Worm (Caenorhabditis elegans) whole organism, late embryonic: ENCODE measurements around the gene F46C5.9.

ENCODE experiments used
- C38D4.7 ChIP-seq: fragments of 200-800 bp; sonication (Bioruptor generic); optimal IDR thresholded peaks from 2 replicates; lab custom pipeline; 2018; ENCODE audit warnings: mild to moderate bottlenecking, missing genetic modification characterization, moderate library complexity, missing compliant biosample characterization
- K09A11.1 ChIP-seq: sonication (generic microtip); optimal IDR thresholded peaks from 2 replicates; lab custom pipeline; 2017; ENCODE audit warnings: antibody characterized with exemption, mild to moderate bottlenecking, missing genetic modification characterization, missing compliant biosample characterization; ENCODE audit not compliant: insufficient read depth
- Y22D7AL.16 ChIP-seq: sonication (generic microtip); optimal IDR thresholded peaks from 2 replicates; lab custom pipeline; 2016; ENCODE audit warnings: missing genetic modification characterization, missing compliant biosample characterization
- ama-1 ChIP-seq: fragments of 150-350 bp; optimal IDR thresholded peaks from 2 replicates; lab custom pipeline; 2014
- ceh-31 ChIP-seq: sonication (generic microtip); optimal IDR thresholded peaks from 2 replicates; lab custom pipeline; 2016; ENCODE audit warnings: missing genetic modification characterization, missing compliant biosample characterization
- ceh-34 ChIP-seq: sonication (generic microtip); optimal IDR thresholded peaks from 2 replicates; lab custom pipeline; 2016; ENCODE audit warnings: mild to moderate bottlenecking, missing genetic modification characterization, missing compliant biosample characterization
- ceh-48 ChIP-seq: sonication (generic microtip); optimal IDR thresholded peaks from 2 replicates; lab custom pipeline; 2016; ENCODE audit warnings: missing genetic modification characterization, inconsistent platforms, missing compliant biosample characterization
- ceh-9 ChIP-seq: sonication (generic microtip); optimal IDR thresholded peaks from 2 replicates; lab custom pipeline; 2016; ENCODE audit warnings: mild to moderate bottlenecking, missing genetic modification characterization, inconsistent platforms, missing compliant biosample characterization
- dmd-4 ChIP-seq: sonication (generic microtip); optimal IDR thresholded peaks from 2 replicates; lab custom pipeline; 2016; ENCODE audit warnings: borderline replicate concordance, missing genetic modification characterization, missing compliant biosample characterization
- dve-1 ChIP-seq: sonication (generic microtip); optimal IDR thresholded peaks from 2 replicates; lab custom pipeline; 2017; ENCODE audit warnings: antibody characterized with exemption, mild to moderate bottlenecking, missing genetic modification characterization, missing compliant biosample characterization
- elt-2 ChIP-seq: sonication (generic microtip); optimal IDR thresholded peaks from 2 replicates; lab custom pipeline; 2016; ENCODE audit warnings: missing genetic modification reagents, missing genetic modification characterization, missing compliant biosample characterization
- elt-4 ChIP-seq: sonication (generic microtip); optimal IDR thresholded peaks from 2 replicates; lab custom pipeline; 2016; ENCODE audit warnings: missing genetic modification characterization, missing compliant biosample characterization
- ets-4 ChIP-seq: sonication (generic microtip); optimal IDR thresholded peaks from 2 replicates; lab custom pipeline; 2016; ENCODE audit warnings: missing genetic modification characterization, missing compliant biosample characterization
- fax-1 ChIP-seq: sonication (generic microtip); optimal IDR thresholded peaks from 2 replicates; lab custom pipeline; 2016; ENCODE audit warnings: missing genotype, missing genetic modification characterization, missing compliant biosample characterization
- fkh-6 ChIP-seq: sonication (generic microtip); optimal IDR thresholded peaks from 2 replicates; lab custom pipeline; 2016; ENCODE audit warnings: missing genetic modification characterization, missing compliant biosample characterization
- gmeb-2 ChIP-seq: sonication (generic microtip); optimal IDR thresholded peaks from 2 replicates; lab custom pipeline; 2016; ENCODE audit warnings: missing genetic modification characterization, inconsistent platforms, missing compliant biosample characterization
- hlh-6 ChIP-seq: sonication (generic microtip); optimal IDR thresholded peaks from 2 replicates; lab custom pipeline; 2016; ENCODE audit warnings: missing genotype, missing genetic modification characterization, missing compliant biosample characterization
- lin-11 ChIP-seq: fragments of 200-800 bp; sonication (Bioruptor generic); optimal IDR thresholded peaks from 2 replicates; lab custom pipeline; 2018; ENCODE audit warnings: mild to moderate bottlenecking, missing genetic modification characterization, missing compliant biosample characterization
- madf-2 ChIP-seq: sonication (generic microtip); optimal IDR thresholded peaks from 2 replicates; lab custom pipeline; 2017; ENCODE audit warnings: missing genetic modification characterization, missing compliant biosample characterization
- mec-3 ChIP-seq: sonication (generic microtip); optimal IDR thresholded peaks from 2 replicates; lab custom pipeline; 2016; ENCODE audit warnings: borderline replicate concordance, missing genetic modification characterization, missing compliant biosample characterization
- nfya-1 ChIP-seq: sonication (generic microtip); optimal IDR thresholded peaks from 2 replicates; lab custom pipeline; 2017; ENCODE audit warnings: missing genetic modification characterization, mild to moderate bottlenecking, missing compliant biosample characterization, antibody characterized with exemption, moderate library complexity
- nhr-232 ChIP-seq: sonication (generic microtip); optimal IDR thresholded peaks from 2 replicates; lab custom pipeline; 2016; ENCODE audit warnings: missing genetic modification characterization, missing compliant biosample characterization
- odd-2 ChIP-seq: sonication (generic microtip); optimal IDR thresholded peaks from 2 replicates; lab custom pipeline; 2017; ENCODE audit warnings: antibody characterized with exemption, mild to moderate bottlenecking, missing genetic modification characterization, missing compliant biosample characterization
- pag-3 ChIP-seq: sonication (generic microtip); optimal IDR thresholded peaks from 2 replicates; lab custom pipeline; 2016; ENCODE audit warnings: missing compliant biosample characterization, missing genetic modification characterization, borderline replicate concordance
- pat-9 ChIP-seq: fragments of 200-800 bp; sonication (Bioruptor generic); optimal IDR thresholded peaks from 2 replicates; lab custom pipeline; 2018; ENCODE audit warnings: mild to moderate bottlenecking, missing genetic modification characterization, moderate library complexity, missing compliant biosample characterization
- pax-1 ChIP-seq: fragments of 150-350 bp; optimal IDR thresholded peaks from 2 replicates; lab custom pipeline; 2014; ENCODE audit warnings: missing biosample characterization, missing genetic modification characterization
- pha-2 ChIP-seq: sonication (generic microtip); optimal IDR thresholded peaks from 2 replicates; lab custom pipeline; 2017; ENCODE audit warnings: mild to moderate bottlenecking, missing genetic modification characterization, missing compliant biosample characterization
- pha-4 ChIP-seq: fragments of 150-350 bp; optimal IDR thresholded peaks from 2 replicates; lab custom pipeline; 2018; ENCODE audit warnings: missing biosample characterization, missing genetic modification reagents, missing genetic modification characterization
- pqm-1 ChIP-seq: sonication (generic microtip); optimal IDR thresholded peaks from 2 replicates; lab custom pipeline; 2016; ENCODE audit warnings: missing genetic modification characterization, missing compliant biosample characterization
- ref-2 ChIP-seq: sonication (generic microtip); optimal IDR thresholded peaks from 2 replicates; lab custom pipeline; 2016; ENCODE audit warnings: missing genetic modification characterization, missing compliant biosample characterization
- rnt-1 ChIP-seq: sonication (generic microtip); optimal IDR thresholded peaks from 2 replicates; lab custom pipeline; 2016; ENCODE audit warnings: missing genetic modification characterization, missing compliant biosample characterization
- sox-2 ChIP-seq: fragments of 200-800 bp; sonication (Bioruptor generic); IDR thresholded peaks from 2 replicates; pipeline ENCODE4 v1.3.6; 2022; ENCODE audit warnings: missing genetic modification reagents, missing genetic modification characterization, missing compliant biosample characterization
- sox-4 ChIP-seq: sonication (generic microtip); optimal IDR thresholded peaks from 2 replicates; lab custom pipeline; 2017; ENCODE audit warnings: mild to moderate bottlenecking, missing genetic modification characterization, inconsistent platforms, missing compliant biosample characterization
- syd-9 ChIP-seq: sonication (generic microtip); optimal IDR thresholded peaks from 2 replicates; lab custom pipeline; 2016; ENCODE audit warnings: mild to moderate bottlenecking, missing genetic modification characterization, moderate library complexity, missing compliant biosample characterization
- ttx-3 ChIP-seq: sonication (generic microtip); optimal IDR thresholded peaks from 2 replicates; lab custom pipeline; 2016; ENCODE audit warnings: missing genetic modification reagents, missing genetic modification characterization, missing compliant biosample characterization
- unc-55 ChIP-seq: sonication (generic microtip); optimal IDR thresholded peaks from 2 replicates; lab custom pipeline; 2017; ENCODE audit warnings: missing biosample characterization, missing genetic modification reagents, missing genetic modification characterization

The F46C5.9 gene

DNA sequence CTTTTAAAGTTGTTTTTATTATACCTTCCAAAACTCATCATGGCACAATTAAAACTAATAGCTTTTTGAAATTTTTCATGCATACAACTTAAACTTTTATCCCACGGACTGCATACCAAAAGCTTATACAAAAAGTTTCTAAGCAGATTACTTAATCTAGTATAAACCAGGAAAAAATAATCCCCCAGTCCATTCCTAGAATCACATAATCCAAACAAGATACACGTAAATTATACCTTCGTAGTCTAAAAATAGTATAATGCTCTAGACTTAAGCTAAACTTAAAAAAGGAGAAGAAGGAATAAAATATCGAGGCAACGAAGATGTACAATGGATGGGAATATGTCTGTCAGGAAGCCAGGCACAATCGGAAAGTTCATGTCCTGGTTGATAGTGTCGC is 15.3 kb downstream of the F46C5.9 start:
- TF ChIP-seq Y22D7AL.16 (tag; lab: Kevin White, UChicago): no peak
- no peak for TF ChIP-seq K09A11.1
- TF ChIP-seq pax-1: no peak
- no peak for TF ChIP-seq nfya-1 (tag; lab: Kevin White, UChicago)
- no peak for TF ChIP-seq ttx-3 (tag; lab: Kevin White, UChicago)
- TF ChIP-seq mec-3 (tag; lab: Kevin White, UChicago): no peak
- TF ChIP-seq elt-2 (tag; lab: Kevin White, UChicago): no peak
- no peak for TF ChIP-seq ceh-9
- TF ChIP-seq pat-9 (tag; lab: Kevin White, UChicago): no peak
- no peak for TF ChIP-seq pha-2 (tag; lab: Kevin White, UChicago)
- TF ChIP-seq rnt-1 (tag; lab: Kevin White, UChicago): no peak
- no peak for TF ChIP-seq dmd-4 (tag; lab: Kevin White, UChicago)
- no peak for TF ChIP-seq sox-2 (GFP tag; lab: Robert Waterston, UW)
- no peak for TF ChIP-seq syd-9 (tag; lab: Kevin White, UChicago)
- no peak for TF ChIP-seq odd-2
- TF ChIP-seq elt-4: no peak
- no peak for TF ChIP-seq gmeb-2
- TF ChIP-seq C38D4.7 (GFP tag; lab: Kevin White, UChicago): no peak
- TF ChIP-seq nhr-232 (tag; lab: Kevin White, UChicago): no peak
- TF ChIP-seq pag-3 (tag; lab: Kevin White, UChicago): no peak

DNA sequence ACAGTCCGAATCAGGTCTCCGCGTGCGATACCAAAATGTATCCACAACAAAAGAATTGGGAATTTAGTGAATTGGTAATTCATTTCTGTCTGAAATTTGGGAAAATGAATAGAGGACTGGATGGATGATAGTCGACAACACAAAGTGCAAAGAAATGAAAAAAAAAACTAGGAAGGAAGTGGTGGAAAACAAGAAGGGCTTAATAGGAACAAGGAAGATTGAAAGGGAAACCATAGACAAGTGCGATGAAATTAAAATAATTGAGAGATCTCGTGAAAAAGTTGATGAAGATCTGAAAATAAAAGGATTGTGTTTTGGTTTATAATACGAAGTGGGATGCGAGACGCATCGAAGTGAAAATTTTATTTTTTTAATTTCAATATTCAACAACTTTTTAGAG is 16.5 kb downstream of the F46C5.9 start, which contains the start of gene F07H5.7:
TSS of gene F07H5.7 (minus strand) at position 101 of the 400 bp plus-strand sequence.
- no peak for TF ChIP-seq unc-55 (GFP tag; lab: Kevin White, UChicago)
- TF ChIP-seq ceh-34 (tag; lab: Kevin White, UChicago): no peak
- no peak for TF ChIP-seq dmd-4 (tag; lab: Kevin White, UChicago)
- TF ChIP-seq hlh-6 (tag; lab: Kevin White, UChicago): no peak
- TF ChIP-seq fax-1 (tag; lab: Kevin White, UChicago): no peak
- TF ChIP-seq pha-4 (tag; lab: Kevin White, UChicago): no peak
- no peak for TF ChIP-seq odd-2
- TF ChIP-seq ttx-3 (tag; lab: Kevin White, UChicago): no peak
- no peak for TF ChIP-seq elt-2 (tag; lab: Kevin White, UChicago)
- TF ChIP-seq ceh-31: no peak
- TF ChIP-seq madf-2 (tag; lab: Kevin White, UChicago): no peak
- no peak for TF ChIP-seq fkh-6 (tag; lab: Kevin White, UChicago)

DNA sequence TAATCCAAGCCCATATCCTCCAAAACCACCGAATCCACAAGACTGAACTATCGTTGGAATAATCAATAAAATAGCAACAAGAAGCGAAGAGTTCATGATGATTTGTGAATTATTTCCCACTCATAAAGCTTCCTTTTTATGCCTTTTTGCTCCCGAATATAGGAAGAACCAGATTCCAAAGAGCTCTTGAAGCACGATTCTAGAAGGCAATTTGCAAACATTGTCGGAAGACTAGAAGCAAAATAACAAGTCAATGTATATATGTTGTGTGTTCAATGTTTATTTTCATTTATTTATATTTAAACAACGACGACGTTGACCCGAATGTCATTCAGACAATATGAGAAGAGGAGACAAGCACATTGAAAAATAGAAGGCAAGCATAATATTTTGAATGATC is 17.9 kb downstream of the F46C5.9 start, which contains the start of gene idpa-2:
TSS of gene idpa-2 (minus strand) at position 101 of the 400 bp plus-strand sequence.
- TF ChIP-seq pqm-1 (tag; lab: Kevin White, UChicago): no peak
- no peak for TF ChIP-seq sox-4 (tag; lab: Kevin White, UChicago)
- TF ChIP-seq mec-3 (tag; lab: Kevin White, UChicago): no peak
- no peak for TF ChIP-seq nhr-232 (tag; lab: Kevin White, UChicago)
- no peak for TF ChIP-seq ama-1 (lab: Kevin White, UChicago)
- TF ChIP-seq ref-2: no peak
- TF ChIP-seq dve-1 (tag; lab: Kevin White, UChicago): no peak
- TF ChIP-seq ceh-48 (tag; lab: Kevin White, UChicago): no peak
- TF ChIP-seq lin-11: no peak
- no peak for TF ChIP-seq ets-4
